Worm (Caenorhabditis elegans) whole organism, mixed stage, embryonic: ENCODE data around the gene C05D12.5.

Source experiments
- flh-1 ChIP-seq: fragments of 200-800 bp; sonication (Bioruptor generic); optimal IDR thresholded peaks from 2 replicates; lab custom pipeline; 2018; ENCODE audit warnings: mild to moderate bottlenecking, missing genetic modification characterization, moderate library complexity, missing compliant biosample characterization
- lsy-2 ChIP-seq: fragments of 150-350 bp; optimal IDR thresholded peaks from 2 replicates; lab custom pipeline; 2014; ENCODE audit warnings: missing biosample characterization, missing genetic modification characterization
- mab-5 ChIP-seq: fragments of 150-350 bp; optimal IDR thresholded peaks from 2 replicates; lab custom pipeline; 2014; ENCODE audit warnings: missing biosample characterization, missing genetic modification characterization
- mep-1 ChIP-seq: fragments of 150-350 bp; optimal IDR thresholded peaks from 2 replicates; lab custom pipeline; 2017; ENCODE audit warnings: missing biosample characterization, missing genetic modification reagents, missing genetic modification characterization, inconsistent platforms
- nhr-12 ChIP-seq: fragments of 150-350 bp; optimal IDR thresholded peaks from 2 replicates; lab custom pipeline; 2014; ENCODE audit warnings: missing biosample characterization, missing genetic modification characterization
- nhr-28 ChIP-seq: fragments of 150-350 bp; optimal IDR thresholded peaks from 2 replicates; lab custom pipeline; 2014; ENCODE audit warnings: missing biosample characterization, missing genetic modification characterization

DNA sequence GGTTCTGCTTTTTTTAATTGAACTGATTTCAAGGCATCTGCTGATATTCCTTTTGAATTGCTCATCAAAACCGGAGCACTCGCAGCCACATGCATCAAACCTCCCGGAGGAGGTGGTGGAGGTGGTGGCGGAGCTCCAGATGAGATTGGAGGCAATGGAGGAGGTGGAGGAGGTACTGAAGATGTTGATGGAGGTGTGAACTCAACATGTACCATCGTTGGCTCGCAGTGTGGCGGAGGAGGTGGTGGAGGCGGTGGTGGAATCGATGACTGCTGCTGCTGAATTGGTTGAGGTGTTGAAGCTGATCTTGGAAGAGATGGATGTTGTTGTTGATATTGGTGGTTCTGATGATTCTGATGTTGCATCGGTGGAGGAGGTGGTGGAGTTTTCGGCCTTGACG is 47.1 kb upstream of the C05D12.5 start:
- TF ChIP-seq mep-1 (no peak), nhr-12 (tag; lab: Kevin White, UChicago) (no peak), mab-5 (tag; lab: Kevin White, UChicago) (no peak), flh-1 (GFP tag; lab: Kevin White, UChicago) (no peak), lsy-2 (tag; lab: Kevin White, UChicago) (no peak), nhr-28 (tag; lab: Kevin White, UChicago) (no peak)
